Worm (Caenorhabditis elegans) whole organism, L4 larva: ENCODE results near the gene smc-5.

Experiments used
- F10B5.3 ChIP-seq: sonication (generic microtip); optimal IDR thresholded peaks from 2 replicates; lab custom pipeline; 2016; ENCODE audit warnings: mild to moderate bottlenecking, missing genetic modification characterization, missing compliant biosample characterization
- F44E2.7 ChIP-seq: fragments of 200-800 bp; sonication (Bioruptor generic); IDR thresholded peaks from 2 replicates; pipeline ENCODE4 v2.1.2; 2022; ENCODE audit warnings: missing genetic modification characterization, missing compliant biosample characterization
- ZK546.5 ChIP-seq, 2 experiments: sonication (generic microtip); optimal IDR thresholded peaks; 2 replicates each; lab custom pipeline; 2017; ENCODE audit warnings: missing biosample characterization in 2 of 2, missing genetic modification characterization in 2 of 2
- aha-1 ChIP-seq: fragments of 150-350 bp; peaks from one replicate; lab custom pipeline; 2014; ENCODE audit warnings: missing biosample characterization, missing genetic modification characterization
- attf-4 ChIP-seq: sonication (generic microtip); optimal IDR thresholded peaks from 3 replicates; lab custom pipeline; 2017; ENCODE audit warnings: missing biosample characterization, missing genetic modification characterization
- ceh-44 ChIP-seq: fragments of 200-800 bp; sonication (Bioruptor generic); IDR thresholded peaks from 2 replicates; pipeline ENCODE4 v1.3.6; 2022; ENCODE audit warnings: missing genetic modification reagents, missing genetic modification characterization, missing compliant biosample characterization
- cey-2 ChIP-seq: sonication (generic microtip); optimal IDR thresholded peaks from 3 replicates; lab custom pipeline; 2017; ENCODE audit warnings: missing genetic modification characterization, mild to moderate bottlenecking, missing compliant biosample characterization, antibody characterized with exemption, borderline replicate concordance; ENCODE audit not compliant: insufficient read depth
- ctbp-1 ChIP-seq: fragments of 200-800 bp; sonication (Bioruptor generic); IDR thresholded peaks from 2 replicates; pipeline ENCODE4 v1.3.6; 2022; ENCODE audit warnings: missing genetic modification reagents, missing genetic modification characterization, missing compliant biosample characterization
- daf-16 ChIP-seq, 3 experiments: sonication (generic microtip); optimal IDR thresholded peaks; 2 replicates each; lab custom pipeline; 2016 to 2017; ENCODE audit warnings: missing genetic modification characterization in 3 of 3, missing genetic modification reagents in 3 of 3, mild to moderate bottlenecking in 2 of 3, missing compliant biosample characterization in 2 of 3, missing biosample characterization in 1 of 3, moderate library complexity in 1 of 3
- dmd-6 ChIP-seq: fragments of 200-800 bp; sonication (Bioruptor generic); IDR thresholded peaks from 2 replicates; pipeline ENCODE4 v1.3.6; 2022; ENCODE audit warnings: missing genetic modification reagents, missing genetic modification characterization, missing compliant biosample characterization
- dmd-8 ChIP-seq: fragments of 200-800 bp; sonication (Bioruptor generic); IDR thresholded peaks from 2 replicates; pipeline ENCODE4 v1.3.6; 2022; ENCODE audit warnings: missing genetic modification characterization, missing compliant biosample characterization
- duxl-1 ChIP-seq: sonication (generic microtip); optimal IDR thresholded peaks from 2 replicates; lab custom pipeline; 2016; ENCODE audit warnings: mild to moderate bottlenecking, missing genetic modification characterization, moderate library complexity, missing compliant biosample characterization; ENCODE audit not compliant: poor library complexity
- dve-1 ChIP-seq: sonication (generic microtip); optimal IDR thresholded peaks from 2 replicates; lab custom pipeline; 2017; ENCODE audit warnings: antibody characterized with exemption, mild to moderate bottlenecking, missing genetic modification characterization, missing compliant biosample characterization; ENCODE audit not compliant: insufficient read depth
- fkh-10 ChIP-seq: fragments of 150-350 bp; optimal IDR thresholded peaks from 2 replicates; lab custom pipeline; 2014; ENCODE audit warnings: missing biosample characterization, missing genetic modification reagents, missing genetic modification characterization
- gei-8 ChIP-seq: fragments of 200-800 bp; sonication (Bioruptor generic); optimal IDR thresholded peaks from 2 replicates; lab custom pipeline; 2018; ENCODE audit warnings: mild to moderate bottlenecking, missing genetic modification characterization, missing compliant biosample characterization
- hlh-11 ChIP-seq: fragments of 200-800 bp; sonication (Bioruptor generic); optimal IDR thresholded peaks from 2 replicates; lab custom pipeline; 2018; ENCODE audit warnings: mild to moderate bottlenecking, missing genetic modification characterization, missing compliant biosample characterization
- hlh-30 ChIP-seq: sonication (generic microtip); optimal IDR thresholded peaks from 2 replicates; lab custom pipeline; 2017; ENCODE audit warnings: antibody characterized with exemption, mild to moderate bottlenecking, missing genetic modification characterization, missing compliant biosample characterization; ENCODE audit not compliant: insufficient read depth
- hmg-1.1 ChIP-seq: fragments of 200-800 bp; sonication (Bioruptor generic); IDR thresholded peaks from 2 replicates; pipeline ENCODE4 v1.3.6; 2022; ENCODE audit warnings: missing genetic modification reagents, missing genetic modification characterization, missing compliant biosample characterization
- lsy-2 ChIP-seq, 2 experiments: fragments of 150-350 bp in 1 of 2; sonication (generic microtip) in 1 of 2; optimal IDR thresholded peaks; 2 replicates each; lab custom pipeline; 2014 to 2017; ENCODE audit warnings: missing biosample characterization in 2 of 2, missing genetic modification characterization in 2 of 2
- madf-5 ChIP-seq, 2 experiments: fragments of 200-800 bp; sonication (Bioruptor generic); IDR thresholded peaks; 2 replicates each; pipeline ENCODE4 v1.3.6; 2022; ENCODE audit warnings: missing compliant biosample characterization in 2 of 2, missing genetic modification characterization in 2 of 2
- mdl-1 ChIP-seq, 2 experiments: fragments of 150-350 bp in 1 of 2; sonication (generic microtip) in 1 of 2; optimal IDR thresholded peaks; 2 replicates each; lab custom pipeline; 2014 to 2017; ENCODE audit warnings: missing biosample characterization in 2 of 2, missing genetic modification characterization in 2 of 2
- mxl-2 ChIP-seq: fragments of 200-800 bp; sonication (Bioruptor generic); conservative IDR thresholded peaks from 2 replicates; pipeline ENCODE4 v1.3.6; 2022; ENCODE audit warnings: missing genetic modification reagents, missing genetic modification characterization, missing compliant biosample characterization
- mxl-3 ChIP-seq: fragments of 200-800 bp; sonication (Bioruptor generic); optimal IDR thresholded peaks from 2 replicates; lab custom pipeline; 2018; ENCODE audit warnings: mild to moderate bottlenecking, missing genetic modification characterization, missing compliant biosample characterization
- nhr-11 ChIP-seq: fragments of 150-350 bp; optimal IDR thresholded peaks from 2 replicates; lab custom pipeline; 2014; ENCODE audit warnings: missing biosample characterization, missing genetic modification characterization
- nhr-25 ChIP-seq: sonication (generic microtip); optimal IDR thresholded peaks from 2 replicates; lab custom pipeline; 2017; ENCODE audit warnings: missing genetic modification characterization, mild to moderate bottlenecking, missing compliant biosample characterization, antibody characterized with exemption, moderate library complexity, borderline replicate concordance; ENCODE audit not compliant: insufficient read depth
- nhr-42 ChIP-seq: fragments of 200-800 bp; sonication (Bioruptor generic); IDR thresholded peaks from 2 replicates; pipeline ENCODE4 v1.3.6; 2022; ENCODE audit warnings: missing genetic modification characterization, missing compliant biosample characterization
- nhr-77 ChIP-seq: fragments of 150-350 bp; optimal IDR thresholded peaks from 2 replicates; lab custom pipeline; 2014; ENCODE audit warnings: missing biosample characterization, missing genetic modification characterization
- set-16 ChIP-seq: fragments of 200-800 bp; sonication (Bioruptor generic); IDR thresholded peaks from 2 replicates; pipeline ENCODE4 v1.3.6; 2022; ENCODE audit warnings: missing genetic modification reagents, missing genetic modification characterization, missing compliant biosample characterization
- snpc-1.2 ChIP-seq: fragments of 200-800 bp; sonication (Bioruptor generic); IDR thresholded peaks from 2 replicates; pipeline ENCODE4 v1.3.6; 2022; ENCODE audit warnings: missing genetic modification reagents, missing genetic modification characterization, missing compliant biosample characterization
- tra-1 ChIP-seq: fragments of 200-800 bp; sonication (Bioruptor generic); IDR thresholded peaks from 2 replicates; pipeline ENCODE4 v1.3.6; 2022; ENCODE audit warnings: missing genetic modification reagents, missing genetic modification characterization, missing compliant biosample characterization
- unc-130 ChIP-seq: sonication (generic microtip); optimal IDR thresholded peaks from 2 replicates; lab custom pipeline; 2016; ENCODE audit warnings: missing genetic modification reagents, missing genetic modification characterization, missing compliant biosample characterization
- ztf-7 ChIP-seq: fragments of 150-350 bp; optimal IDR thresholded peaks from 2 replicates; lab custom pipeline; 2014; ENCODE audit warnings: missing biosample characterization, missing genetic modification characterization

The smc-5 gene

ce11 chrII:5019389-5020108 is 42.4 kb upstream of the smc-5 start (continued):
- TF ChIP-seq duxl-1 (tag; lab: Kevin White, UChicago), result no peak
- TF ChIP-seq attf-4 (tag; lab: Kevin White, UChicago), result no peak
- TF ChIP-seq tra-1 (GFP tag; lab: Robert Waterston, UW), result no peak
- no peak for TF ChIP-seq nhr-42 (GFP tag; lab: Robert Waterston, UW)
- peak; percentile 62 for TF ChIP-seq hlh-30
- TF ChIP-seq cey-2 (tag; lab: Kevin White, UChicago), result peak; percentile 32
- TF ChIP-seq mxl-2 (GFP tag; lab: Robert Waterston, UW), result no peak
- no peak for TF ChIP-seq daf-16 (GFP tag; optimal IDR thresholded peaks at IDR 0.05; lab: Kevin White, UChicago)
- peak; percentile 53 for TF ChIP-seq daf-16 (tag; optimal IDR thresholded peaks at IDR 0.05; lab: Kevin White, UChicago)

ce11 chrII:5020513-5021081 is 41.3 kb upstream of the smc-5 start:
- TF ChIP-seq fkh-10 (GFP tag; lab: Kevin White, UChicago), result no peak
- TF ChIP-seq nhr-77 (tag; lab: Kevin White, UChicago), result no peak
- TF ChIP-seq hlh-11, result peak; percentile 36
- TF ChIP-seq mdl-1 (tag; optimal IDR thresholded peaks at IDR 0.05; lab: Kevin White, UChicago), result peak in 1 of 2 experiments; percentile 49
- TF ChIP-seq dmd-8, result no peak
- TF ChIP-seq dve-1 (tag; lab: Kevin White, UChicago), result peak; percentile 8
- TF ChIP-seq gei-8 (GFP tag; lab: Kevin White, UChicago), result no peak
- TF ChIP-seq hlh-30, result peak; percentile 81
- no peak for TF ChIP-seq ZK546.5 (tag; optimal IDR thresholded peaks at IDR 0.05; lab: Kevin White, UChicago)
- TF ChIP-seq ztf-7 (tag; lab: Kevin White, UChicago), result no peak
- no peak for TF ChIP-seq nhr-11 (tag; lab: Kevin White, UChicago)
- 0 out of 2 replicates have a peak, but pooled peaks have one; percentile 8 for TF ChIP-seq hmg-1.1
- no peak for TF ChIP-seq set-16 (GFP tag; lab: Robert Waterston, UW)
- no peak; the same call in 1 of the 2 replicates for TF ChIP-seq dmd-6 (GFP tag; lab: Robert Waterston, UW)
- TF ChIP-seq aha-1 (tag; lab: Kevin White, UChicago), result peak; percentile 14
- TF ChIP-seq snpc-1.2 (GFP tag; lab: Robert Waterston, UW), result no peak
- no peak for TF ChIP-seq unc-130 (GFP tag; lab: Kevin White, UChicago)
- TF ChIP-seq tra-1 (GFP tag; lab: Robert Waterston, UW), result no peak
- TF ChIP-seq F10B5.3 (tag; lab: Kevin White, UChicago), result no peak
- no peak for TF ChIP-seq ctbp-1
- no peak for TF ChIP-seq madf-5 (GFP tag; IDR thresholded peaks at IDR 0.05; lab: Robert Waterston, UW)
- TF ChIP-seq daf-16 (GFP tag; optimal IDR thresholded peaks at IDR 0.05; lab: Kevin White, UChicago), result no peak
- TF ChIP-seq daf-16 (tag; optimal IDR thresholded peaks at IDR 0.05; lab: Kevin White, UChicago), result peak; percentile 61

- TF ChIP-seq F10B5.3 (tag; lab: Kevin White, UChicago), result no peak
- TF ChIP-seq mxl-3 (GFP tag; lab: Kevin White, UChicago), result no peak
- no peak for TF ChIP-seq F44E2.7 (GFP tag; lab: Robert Waterston, UW)
- peak in 1 of 2 experiments; percentile 9 for TF ChIP-seq lsy-2 (tag; optimal IDR thresholded peaks at IDR 0.05; lab: Kevin White, UChicago)
- TF ChIP-seq nhr-25, result peak; percentile 41
- TF ChIP-seq ceh-44 (GFP tag; lab: Robert Waterston, UW), result no peak
- TF ChIP-seq ZK546.5 (tag; optimal IDR thresholded peaks at IDR 0.05; lab: Kevin White, UChicago), result no peak
These were observed 40.4 kb upstream of the smc-5 start for ce11 chrII:5021518-5021917.
